Fruit fly (Drosophila melanogaster) whole organism, embryonic: Measurements from ENCODE around the gene Uba2.

Experiments
- ATbp ChIP-seq: fragments of 200-800 bp; sonication (Bioruptor generic); optimal IDR thresholded peaks from 2 replicates; lab custom pipeline; 2017; ENCODE audit warnings: missing biosample characterization, mild to moderate bottlenecking, missing genetic modification characterization, missing genetic modification reagents
- B-H1 ChIP-seq: fragments of 200-800 bp; sonication (Bioruptor generic); IDR thresholded peaks from 3 replicates; pipeline ENCODE4 v1.3.6; 2022; ENCODE audit warnings: missing biosample characterization, missing genetic modification characterization
- B-H2 ChIP-seq: fragments of 200-800 bp; sonication (Bioruptor generic); optimal IDR thresholded peaks from 2 replicates; lab custom pipeline; 2018; ENCODE audit warnings: missing biosample characterization, mild to moderate bottlenecking, missing genetic modification characterization
- CG10209 ChIP-seq: fragments of 200-800 bp; sonication (Bioruptor generic); optimal IDR thresholded peaks from 3 replicates; lab custom pipeline; 2017; ENCODE audit warnings: missing biosample characterization, mild to moderate bottlenecking, missing genetic modification characterization, missing genetic modification reagents
- CG10321 ChIP-seq: fragments of 200-800 bp; sonication (Bioruptor generic); IDR thresholded peaks from 2 replicates; pipeline ENCODE4 v1.3.6; 2022; ENCODE audit warnings: missing biosample characterization, missing genetic modification characterization
- CG10431 ChIP-seq: fragments of 200-800 bp; sonication (Bioruptor generic); optimal IDR thresholded peaks from 3 replicates; lab custom pipeline; 2018; ENCODE audit warnings: missing biosample characterization, mild to moderate bottlenecking, missing genetic modification characterization
- CG12391 ChIP-seq: fragments of 200-800 bp; sonication (Bioruptor generic); optimal IDR thresholded peaks from 3 replicates; lab custom pipeline; 2018; ENCODE audit warnings: missing biosample characterization, mild to moderate bottlenecking, missing genetic modification characterization, moderate library complexity
- CG14014 ChIP-seq: fragments of 200-800 bp; sonication (Bioruptor generic); IDR thresholded peaks from 2 replicates; pipeline ENCODE4 v1.3.6; 2022; ENCODE audit warnings: missing biosample characterization, missing genetic modification characterization
- CG15514 ChIP-seq: fragments of 200-800 bp; sonication (Bioruptor generic); optimal IDR thresholded peaks from 3 replicates; lab custom pipeline; 2017; ENCODE audit warnings: missing biosample characterization, missing genetic modification characterization, mild to moderate bottlenecking, moderate library complexity, missing genetic modification reagents
- CG17912 ChIP-seq: fragments of 200-800 bp; sonication (Bioruptor generic); optimal IDR thresholded peaks from 2 replicates; lab custom pipeline; 2018; ENCODE audit warnings: missing biosample characterization, mild to moderate bottlenecking, missing genetic modification characterization
- CG2199 ChIP-seq: fragments of 200-800 bp; sonication (Bioruptor generic); IDR thresholded peaks from 3 replicates; pipeline ENCODE4 v1.3.6; 2022; ENCODE audit warnings: missing biosample characterization, missing genetic modification characterization
- CG4707 ChIP-seq: fragments of 200-800 bp; sonication (Bioruptor generic); optimal IDR thresholded peaks from 2 replicates; lab custom pipeline; 2018; ENCODE audit warnings: missing biosample characterization, mild to moderate bottlenecking, missing genetic modification characterization, moderate library complexity
- CG5180 ChIP-seq: fragments of 200-800 bp; sonication (Bioruptor generic); optimal IDR thresholded peaks from 3 replicates; lab custom pipeline; 2017; ENCODE audit warnings: missing biosample characterization, missing genetic modification characterization, mild to moderate bottlenecking, moderate library complexity, missing genetic modification reagents
- CG7786 ChIP-seq: fragments of 200-800 bp; sonication (Bioruptor generic); optimal IDR thresholded peaks from 2 replicates; lab custom pipeline; 2016; ENCODE audit warnings: missing biosample characterization, missing genetic modification characterization
- CG9215 ChIP-seq: fragments of 200-800 bp; sonication (Bioruptor generic); IDR thresholded peaks from 2 replicates; pipeline ENCODE4 v1.3.6; 2022; ENCODE audit warnings: missing biosample characterization, missing genetic modification characterization
- CTCF ChIP-seq: fragments of 200-800 bp; sonication (Bioruptor generic); optimal IDR thresholded peaks from 2 replicates; lab custom pipeline; 2017; ENCODE audit warnings: missing biosample characterization, mild to moderate bottlenecking, missing genetic modification characterization, moderate library complexity
- Dll ChIP-seq: fragments of 200-800 bp; sonication (Bioruptor generic); IDR thresholded peaks from 4 replicates; pipeline ENCODE4 v1.3.6; 2022; ENCODE audit warnings: missing biosample characterization, missing genetic modification characterization; ENCODE audit not compliant: partially characterized antibody
- Doc3 ChIP-seq: fragments of 200-800 bp; sonication (Bioruptor generic); IDR thresholded peaks from 3 replicates; pipeline ENCODE4 v1.3.6; 2022; ENCODE audit warnings: missing biosample characterization, missing genetic modification characterization; ENCODE audit not compliant: partially characterized antibody
- Dp ChIP-seq: fragments of 200-800 bp; sonication (Bioruptor generic); optimal IDR thresholded peaks from 2 replicates; lab custom pipeline; 2018; ENCODE audit warnings: missing biosample characterization, mild to moderate bottlenecking, missing genetic modification characterization, moderate library complexity
- E2f2 ChIP-seq: fragments of 200-800 bp; sonication (Bioruptor generic); IDR thresholded peaks from 2 replicates; pipeline ENCODE4 v1.3.6; 2022; ENCODE audit warnings: missing biosample characterization, missing genetic modification characterization
- ERR ChIP-seq: fragments of 200-800 bp; sonication (Bioruptor generic); optimal IDR thresholded peaks from 2 replicates; lab custom pipeline; 2016; ENCODE audit warnings: missing biosample characterization, missing genetic modification characterization
- Fer3 ChIP-seq: fragments of 200-800 bp; sonication (Bioruptor generic); optimal IDR thresholded peaks from 2 replicates; lab custom pipeline; 2018; ENCODE audit warnings: missing biosample characterization, mild to moderate bottlenecking, missing genetic modification characterization, moderate library complexity
- Max ChIP-seq: fragments of 200-800 bp; sonication (Bioruptor generic); optimal IDR thresholded peaks from 2 replicates; lab custom pipeline; 2016; ENCODE audit warnings: missing biosample characterization, mild to moderate bottlenecking, missing genetic modification characterization
- Med ChIP-seq: fragments of 200-800 bp; sonication (Bioruptor generic); peaks from one replicate; lab custom pipeline; 2016; ENCODE audit warnings: missing biosample characterization, missing genetic modification characterization, mild to moderate bottlenecking, inconsistent platforms, moderate library complexity
- NfI ChIP-seq: fragments of 200-800 bp; sonication (Bioruptor generic); optimal IDR thresholded peaks from 3 replicates; lab custom pipeline; 2018; ENCODE audit warnings: missing biosample characterization, mild to moderate bottlenecking, missing genetic modification characterization, moderate library complexity
- Scr ChIP-seq: fragments of 200-800 bp; sonication (Bioruptor generic); IDR thresholded peaks from 2 replicates; pipeline ENCODE4 v1.3.6; 2022; ENCODE audit warnings: missing biosample characterization, missing genetic modification characterization; ENCODE audit not compliant: partially characterized antibody
- Usf ChIP-seq: fragments of 200-800 bp; sonication (Bioruptor generic); optimal IDR thresholded peaks from 2 replicates; lab custom pipeline; 2017; ENCODE audit warnings: missing genotype, missing biosample characterization, missing genetic modification characterization
- abd-A ChIP-seq: fragments of 200-800 bp; sonication (Bioruptor generic); optimal IDR thresholded peaks from 3 replicates; lab custom pipeline; 2019; ENCODE audit warnings: missing biosample characterization, mild to moderate bottlenecking, missing genetic modification characterization, moderate library complexity
- bsh ChIP-seq, 2 experiments: fragments of 200-800 bp; sonication (Bioruptor generic); optimal IDR thresholded peaks; 2 replicates each; lab custom pipeline; 2017 to 2018; ENCODE audit warnings: mild to moderate bottlenecking in 2 of 2, missing biosample characterization in 2 of 2, missing genetic modification characterization in 2 of 2, moderate library complexity in 1 of 2
- chif ChIP-seq, 2 experiments: fragments of 200-800 bp; sonication (Bioruptor generic); optimal IDR thresholded peaks; 3 replicates each; lab custom pipeline; 2016; ENCODE audit warnings: missing biosample characterization in 2 of 2, missing genetic modification characterization in 2 of 2
- fd3F ChIP-seq: fragments of 200-800 bp; sonication (Bioruptor generic); optimal IDR thresholded peaks from 2 replicates; lab custom pipeline; 2018; ENCODE audit warnings: missing biosample characterization, mild to moderate bottlenecking, missing genetic modification characterization, moderate library complexity
- ftz-f1 ChIP-seq: fragments of 200-800 bp; sonication (Bioruptor generic); optimal IDR thresholded peaks from 2 replicates; lab custom pipeline; 2016; ENCODE audit warnings: missing biosample characterization, missing genetic modification characterization
- gcm ChIP-seq: fragments of 200-800 bp; sonication (Bioruptor generic); optimal IDR thresholded peaks from 2 replicates; lab custom pipeline; 2019; ENCODE audit warnings: missing biosample characterization, mild to moderate bottlenecking, missing genetic modification characterization, moderate library complexity
- gcm2 ChIP-seq: fragments of 200-800 bp; sonication (Bioruptor generic); optimal IDR thresholded peaks from 2 replicates; lab custom pipeline; 2016; ENCODE audit warnings: missing biosample characterization, missing genetic modification characterization
- gfzf ChIP-seq: fragments of 200-800 bp; sonication (Bioruptor generic); optimal IDR thresholded peaks from 2 replicates; lab custom pipeline; 2016; ENCODE audit warnings: missing biosample characterization, mild to moderate bottlenecking, missing genetic modification characterization, moderate library complexity
- gsb ChIP-seq: fragments of 200-800 bp; sonication (Bioruptor generic); IDR thresholded peaks from 2 replicates; pipeline ENCODE4 v1.3.6; 2022; ENCODE audit warnings: missing biosample characterization, missing genetic modification characterization
- jigr1 ChIP-seq: fragments of 200-800 bp; sonication (Bioruptor generic); IDR thresholded peaks from 3 replicates; pipeline ENCODE4 v1.3.6; 2022; ENCODE audit warnings: missing biosample characterization, missing genetic modification characterization
- luna ChIP-seq: fragments of 200-800 bp; sonication (Bioruptor generic); optimal IDR thresholded peaks from 2 replicates; lab custom pipeline; 2016; ENCODE audit warnings: missing biosample characterization, missing genetic modification characterization
- odd ChIP-seq: fragments of 200-800 bp; sonication (Bioruptor generic); optimal IDR thresholded peaks from 2 replicates; lab custom pipeline; 2017; ENCODE audit warnings: missing biosample characterization, mild to moderate bottlenecking, missing genetic modification characterization
- pfk ChIP-seq: fragments of 200-800 bp; sonication (Bioruptor generic); optimal IDR thresholded peaks from 2 replicates; lab custom pipeline; 2018; ENCODE audit warnings: missing biosample characterization, mild to moderate bottlenecking, missing genetic modification characterization, moderate library complexity
- prd ChIP-seq, 3 experiments: fragments of >200 bp in 2 of 3; fragments of 200-800 bp in 1 of 3; sonication (Bioruptor generic) in 1 of 3; optimal IDR thresholded peaks in 2 of 3; IDR thresholded peaks in 1 of 3; 2 replicates in 2 of 3; 3 replicates in 1 of 3; pipeline versions ENCODE4 v1.3.6 to Lab custom; 2017 to 2022; ENCODE audit warnings: missing biosample characterization in 1 of 3, missing genetic modification characterization in 1 of 3
- salm ChIP-seq: fragments of 200-800 bp; sonication (Bioruptor generic); optimal IDR thresholded peaks from 2 replicates; lab custom pipeline; 2018; ENCODE audit warnings: missing biosample characterization, mild to moderate bottlenecking, missing genetic modification characterization
- scrt ChIP-seq: fragments of 200-800 bp; sonication (Bioruptor generic); optimal IDR thresholded peaks from 2 replicates; lab custom pipeline; 2018; ENCODE audit warnings: missing biosample characterization, mild to moderate bottlenecking, missing genetic modification characterization, moderate library complexity
- sug ChIP-seq: fragments of 200-800 bp; optimal IDR thresholded peaks from 2 replicates; lab custom pipeline; 2019; ENCODE audit warnings: missing biosample characterization, mild to moderate bottlenecking, missing genetic modification characterization, moderate library complexity
- tap ChIP-seq: fragments of 200-800 bp; optimal IDR thresholded peaks from 3 replicates; lab custom pipeline; 2019; ENCODE audit warnings: missing biosample characterization, mild to moderate bottlenecking, missing genetic modification characterization, moderate library complexity
- tup ChIP-seq: fragments of 200-800 bp; sonication (Bioruptor generic); optimal IDR thresholded peaks from 2 replicates; lab custom pipeline; 2016; ENCODE audit warnings: missing biosample characterization, mild to moderate bottlenecking, missing genetic modification characterization, moderate library complexity
- tx ChIP-seq: fragments of 200-800 bp; sonication (Bioruptor generic); optimal IDR thresholded peaks from 2 replicates; lab custom pipeline; 2016; ENCODE audit warnings: missing biosample characterization, missing genetic modification characterization
- unc-4 ChIP-seq: fragments of 200-800 bp; sonication (Bioruptor generic); IDR thresholded peaks from 2 replicates; pipeline ENCODE4 v1.3.6; 2022; ENCODE audit warnings: missing biosample characterization, missing genetic modification characterization; ENCODE audit not compliant: partially characterized antibody
- wek ChIP-seq: fragments of 200-800 bp; sonication (Bioruptor generic); optimal IDR thresholded peaks from 3 replicates; lab custom pipeline; 2018; ENCODE audit warnings: missing biosample characterization, mild to moderate bottlenecking, missing genetic modification characterization, moderate library complexity

The Uba2 gene

DNA sequence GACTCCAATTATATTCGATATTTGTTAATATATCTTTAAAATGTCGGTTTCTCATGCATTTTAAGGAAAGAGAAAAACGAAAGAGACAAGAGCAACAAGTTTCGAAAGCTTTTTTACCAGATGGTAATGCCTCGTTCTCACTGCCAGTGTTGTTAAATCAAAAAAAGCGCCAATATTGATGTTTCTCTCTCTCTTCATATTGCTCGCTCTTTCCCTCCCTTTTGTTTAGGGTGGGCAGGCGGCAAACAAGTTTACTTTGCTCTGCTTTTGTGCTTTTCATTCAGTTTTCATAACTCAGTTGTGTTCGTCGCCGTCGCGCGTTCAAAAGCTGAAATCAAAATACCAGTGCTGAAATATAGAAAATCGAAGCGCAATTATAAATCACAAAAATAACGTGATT is 45.8 kb downstream of the Uba2 start (continued):
- TF ChIP-seq gcm (GFP tag; lab: Kevin White, UChicago) (peak; percentile 31), CG4707 (GFP tag; lab: Kevin White, UChicago) (peak; percentile 44), tup (GFP tag; lab: Kevin White, UChicago) (peak; percentile 6), salm (tag; lab: Kevin White, UChicago) (peak; percentile 20), tx (GFP tag; lab: Kevin White, UChicago) (no peak), Med (GFP tag; lab: Kevin White, UChicago) (peak; percentile 95), CG7786 (GFP tag; lab: Kevin White, UChicago) (peak; percentile 19), chif (GFP tag; optimal IDR thresholded peaks at IDR 0.05; lab: Kevin White, UChicago) (no peak), CG10431 (peak; percentile 24), bsh (GFP tag; optimal IDR thresholded peaks at IDR 0.05; lab: Kevin White, UChicago) (peak in 1 of 2 experiments; percentile 20), gcm2 (GFP tag; lab: Kevin White, UChicago) (peak; percentile 15), CG10209 (peak; percentile 29), pfk (GFP tag; lab: Kevin White, UChicago) (peak; percentile 53), B-H2 (GFP tag; lab: Kevin White, UChicago) (peak; percentile 79), sug (peak; percentile 29), ftz-f1 (GFP tag; lab: Kevin White, UChicago) (no peak), Usf (no peak), gfzf (GFP tag; lab: Kevin White, UChicago) (no peak), CG14014 (GFP tag; lab: Robert Waterston, UW) (peak; percentile 38; the same call in 1 of the 2 replicates), NfI (peak; percentile 45), Dll (GFP tag; lab: Robert Waterston, UW) (peak; percentile 48; the same call in 1 of the 4 replicates), tap (tag; lab: Kevin White, UChicago) (peak; percentile 29), jigr1 (GFP tag; lab: Robert Waterston, UW) (no peak), gsb (GFP tag; lab: Robert Waterston, UW) (no peak), luna (GFP tag; lab: Kevin White, UChicago) (peak; percentile 30), odd (peak; percentile 46), CG10321 (GFP tag; lab: Robert Waterston, UW) (0 out of 2 replicates have a peak, but pooled peaks have one; percentile 6), CG15514 (GFP tag; lab: Kevin White, UChicago) (peak; percentile 66), Doc3 (GFP tag; lab: Robert Waterston, UW) (no peak), CG5180 (GFP tag; lab: Kevin White, UChicago) (peak; percentile 43), ATbp (peak; percentile 46), CG17912 (GFP tag; lab: Kevin White, UChicago) (peak; percentile 21), CG2199 (peak; percentile 86), Max (GFP tag; lab: Kevin White, UChicago) (no peak), prd (optimal IDR thresholded peaks at IDR 0.05; lab: Kevin White, UChicago) (no peak), prd (GFP tag; IDR thresholded peaks at IDR 0.05; lab: Robert Waterston, UW) (no peak), fd3F (no peak), Scr (GFP tag; lab: Robert Waterston, UW) (peak; percentile 47), Dp (GFP tag; lab: Kevin White, UChicago) (peak; percentile 38), B-H1 (GFP tag; lab: Robert Waterston, UW) (no peak; the same call in 2 of the 3 replicates), CG9215 (GFP tag; lab: Robert Waterston, UW) (peak; percentile 95), abd-A (tag; lab: Kevin White, UChicago) (peak; percentile 54), CG12391 (tag; lab: Kevin White, UChicago) (peak; percentile 18), E2f2 (GFP tag; lab: Robert Waterston, UW) (peak; percentile 57), CTCF (GFP tag; lab: Kevin White, UChicago) (peak; percentile 35), ERR (GFP tag; lab: Kevin White, UChicago) (peak; percentile 58), Fer3 (tag; lab: Kevin White, UChicago) (peak; percentile 46), wek (peak; percentile 53), unc-4 (GFP tag; lab: Robert Waterston, UW) (peak; percentile 51; the same call in 1 of the 2 replicates), scrt (peak; percentile 98)
